Worm (Caenorhabditis elegans) whole organism, dauer: ENCODE data around the gene F44E2.3.

Experiments used
- unc-62 ChIP-seq: sonication (generic microtip); optimal IDR thresholded peaks from 2 replicates; lab custom pipeline; 2017; ENCODE audit warnings: missing biosample characterization, missing genetic modification reagents, missing genetic modification characterization

The F44E2.3 gene

ce11 chrIII:8829245-8829644 lies at the start of gene F44E2.3:
Gene F44E2.3, minus strand, starts transcription at chrIII:8829305.
- TF ChIP-seq unc-62 (GFP tag; lab: Kevin White, UChicago) = no peak

- no peak for TF ChIP-seq unc-62 (GFP tag; lab: Kevin White, UChicago)
Observed at ce11 chrIII:8877002-8877401, 47.9 kb upstream of the F44E2.3 start, which contains the start of gene K01F9.2. Gene K01F9.2, minus strand, starts transcription at chrIII:8877128.

ce11 chrIII:8873990-8874668 lies 45.0 kb upstream of the F44E2.3 start:
- TF ChIP-seq unc-62 (GFP tag; lab: Kevin White, UChicago) = no peak

- TF ChIP-seq unc-62 (GFP tag; lab: Kevin White, UChicago) = no peak
Observed at ce11 chrIII:8873045-8873457, 43.9 kb upstream of the F44E2.3 start.

- TF ChIP-seq unc-62 (GFP tag; lab: Kevin White, UChicago) = no peak
Observed at ce11 chrIII:8869663-8870062, 40.6 kb upstream of the F44E2.3 start.

ce11 chrIII:8867922-8868655 lies 39.0 kb upstream of the F44E2.3 start:
- TF ChIP-seq unc-62 (GFP tag; lab: Kevin White, UChicago) = no peak

ce11 chrIII:8866983-8867842 lies 38.1 kb upstream of the F44E2.3 start:
- no peak for TF ChIP-seq unc-62 (GFP tag; lab: Kevin White, UChicago)

- TF ChIP-seq unc-62 (GFP tag; lab: Kevin White, UChicago) = no peak
Observed at ce11 chrIII:8866038-8866437, 36.9 kb upstream of the F44E2.3 start.

- no peak for TF ChIP-seq unc-62 (GFP tag; lab: Kevin White, UChicago)
Observed at ce11 chrIII:8865294-8865766, 36.2 kb upstream of the F44E2.3 start.

- TF ChIP-seq unc-62 (GFP tag; lab: Kevin White, UChicago) = no peak
Observed at ce11 chrIII:8858482-8858881, 29.4 kb upstream of the F44E2.3 start.

ce11 chrIII:8851961-8852360 lies 22.9 kb upstream of the F44E2.3 start, which contains the start of gene plg-1:
Gene plg-1, plus strand, starts transcription at chrIII:8852261.
- no peak for TF ChIP-seq unc-62 (GFP tag; lab: Kevin White, UChicago)

- no peak for TF ChIP-seq unc-62 (GFP tag; lab: Kevin White, UChicago)
Observed at ce11 chrIII:8850482-8851047, 21.5 kb upstream of the F44E2.3 start, which contains the start of gene F44E2.9. Gene F44E2.9, minus strand, starts transcription at chrIII:8850532.

- TF ChIP-seq unc-62 (GFP tag; lab: Kevin White, UChicago) = no peak
Observed at ce11 chrIII:8849507-8849906, 20.4 kb upstream of the F44E2.3 start, which contains the start of gene F44E2.8. Gene F44E2.8, minus strand, starts transcription at chrIII:8849877.

- no peak for TF ChIP-seq unc-62 (GFP tag; lab: Kevin White, UChicago)
Observed at ce11 chrIII:8848372-8848771, 19.3 kb upstream of the F44E2.3 start, which contains the start of gene F44E2.7. Gene F44E2.7, minus strand, starts transcription at chrIII:8848472.

ce11 chrIII:8847722-8848121 lies 18.6 kb upstream of the F44E2.3 start:
- no peak for TF ChIP-seq unc-62 (GFP tag; lab: Kevin White, UChicago)
